Worm (Caenorhabditis elegans): ENCODE measurements around the gene wrt-8.

- TF ChIP-seq egl-27 (tag; optimal IDR thresholded peaks at IDR 0.05) = no peak
- no peak for TF ChIP-seq nhr-6 (tag; optimal IDR thresholded peaks at IDR 0.05)
- TF ChIP-seq nhr-76 (tag; optimal IDR thresholded peaks at IDR 0.05) = no peak
- no peak for TF ChIP-seq sdz-12 (GFP tag; optimal IDR thresholded peaks at IDR 0.05)
- no peak for TF ChIP-seq aha-1 (tag)
- TF ChIP-seq dmd-9 (GFP tag; IDR thresholded peaks at IDR 0.05) = no peak
- TF ChIP-seq lin-15B (tag; optimal IDR thresholded peaks at IDR 0.05) = no peak
- no peak for TF ChIP-seq hlh-30 (tag; optimal IDR thresholded peaks at IDR 0.05; ENCODE audit: insufficient read depth)
- no peak for TF ChIP-seq ceh-82 (tag; optimal IDR thresholded peaks at IDR 0.05)
- TF ChIP-seq snpc-4 (tag; optimal IDR thresholded peaks at IDR 0.05) = no peak
- no peak for TF ChIP-seq egl-43 (GFP tag; IDR thresholded peaks at IDR 0.05)
- TF ChIP-seq pha-4 (GFP tag; IDR thresholded peaks at IDR 0.05) = no peak
- TF ChIP-seq pha-4 (tag; optimal IDR thresholded peaks at IDR 0.05) = no peak
Observed at ce11 chrV:15347292-15347691, 2.9 kb upstream of the wrt-8 start, which contains the start of gene C29F3.3.
